Fruit fly (Drosophila melanogaster): ENCODE measurements around the gene CG33301.

The CG33301 gene

dm6 chr2L:10004574-10004973 lies 44.8 kb upstream of the CG33301 start:
- TF ChIP-seq dsf (GFP tag; optimal IDR thresholded peaks at IDR 0.05; ENCODE audit: borderline replicate concordance) (no peak), Hr83 (GFP tag; optimal IDR thresholded peaks at IDR 0.05; ENCODE audit: poor library complexity, severe bottlenecking) (no peak), rgr (GFP tag; optimal IDR thresholded peaks at IDR 0.05) (no peak), Vsx2 (GFP tag; optimal IDR thresholded peaks at IDR 0.05; ENCODE audit: partially characterized antibody) (no peak), CrebA (GFP tag; optimal IDR thresholded peaks at IDR 0.05; ENCODE audit: borderline replicate concordance) (no peak), CG32264 (GFP tag; optimal IDR thresholded peaks at IDR 0.05) (no peak), h (GFP tag; optimal IDR thresholded peaks at IDR 0.05) (no peak), Jra (GFP tag; optimal IDR thresholded peaks at IDR 0.05) (no peak), jim (GFP tag; optimal IDR thresholded peaks at IDR 0.05) (no peak), OdsH (GFP tag; optimal IDR thresholded peaks at IDR 0.05) (no peak), ey (GFP tag; optimal IDR thresholded peaks at IDR 0.05) (no peak), Dif (GFP tag; optimal IDR thresholded peaks at IDR 0.05; ENCODE audit: partially characterized antibody) (no peak), CG9705 (GFP tag; optimal IDR thresholded peaks at IDR 0.05) (no peak), psq (GFP tag; optimal IDR thresholded peaks at IDR 0.05) (no peak), Hnf4 (GFP tag; optimal IDR thresholded peaks at IDR 0.05) (no peak), woc (GFP tag; optimal IDR thresholded peaks at IDR 0.05) (no peak), N (GFP tag; optimal IDR thresholded peaks at IDR 0.05) (no peak)

dm6 chr2L:10009293-10009695 lies 40.1 kb upstream of the CG33301 start, which contains the start of gene Trp1:
Gene Trp1 (plus strand): TSS chr2L:10009381.
- TF ChIP-seq Dif (GFP tag; optimal IDR thresholded peaks at IDR 0.05; ENCODE audit: partially characterized antibody) (no peak), OdsH (GFP tag; optimal IDR thresholded peaks at IDR 0.05) (no peak), CG9705 (GFP tag; optimal IDR thresholded peaks at IDR 0.05) (no peak), h (GFP tag; optimal IDR thresholded peaks at IDR 0.05) (no peak), Hr83 (GFP tag; optimal IDR thresholded peaks at IDR 0.05; ENCODE audit: poor library complexity, severe bottlenecking) (peak; percentile 37), psq (GFP tag; optimal IDR thresholded peaks at IDR 0.05) (no peak), usp (GFP tag; optimal IDR thresholded peaks at IDR 0.05) (no peak), sv (GFP tag; optimal IDR thresholded peaks at IDR 0.05) (no peak), fru (GFP tag; optimal IDR thresholded peaks at IDR 0.05) (no peak), brk (GFP tag; optimal IDR thresholded peaks at IDR 0.05) (peak; percentile 18), ey (GFP tag; optimal IDR thresholded peaks at IDR 0.05) (no peak), Mio (GFP tag; optimal IDR thresholded peaks at IDR 0.05) (no peak), Sp1 (GFP tag; optimal IDR thresholded peaks at IDR 0.05) (no peak), br (GFP tag; optimal IDR thresholded peaks at IDR 0.05) (no peak), CG32264 (GFP tag; optimal IDR thresholded peaks at IDR 0.05) (no peak), Jra (GFP tag; optimal IDR thresholded peaks at IDR 0.05) (no peak), lola (GFP tag; optimal IDR thresholded peaks at IDR 0.05) (no peak), pan (optimal IDR thresholded peaks at IDR 0.05) (no peak), N (GFP tag; optimal IDR thresholded peaks at IDR 0.05) (no peak), Dfd (GFP tag; optimal IDR thresholded peaks at IDR 0.05) (no peak), dsf (GFP tag; optimal IDR thresholded peaks at IDR 0.05; ENCODE audit: borderline replicate concordance) (no peak), foxo (GFP tag; optimal IDR thresholded peaks at IDR 0.05) (no peak), CrebA (GFP tag; optimal IDR thresholded peaks at IDR 0.05; ENCODE audit: borderline replicate concordance) (no peak), Hnf4 (GFP tag; optimal IDR thresholded peaks at IDR 0.05) (peak; percentile 23), jim (GFP tag; optimal IDR thresholded peaks at IDR 0.05) (no peak), Hr78 (GFP tag; optimal IDR thresholded peaks at IDR 0.05) (no peak), Vsx2 (GFP tag; optimal IDR thresholded peaks at IDR 0.05; ENCODE audit: partially characterized antibody) (peak; percentile 57), Myc (optimal IDR thresholded peaks at IDR 0.05) (no peak), Rel (GFP tag; optimal IDR thresholded peaks at IDR 0.05) (no peak), Rel (tag; optimal IDR thresholded peaks at IDR 0.05) (no peak), tai (GFP tag; optimal IDR thresholded peaks at IDR 0.05) (peak; percentile 61), woc (GFP tag; optimal IDR thresholded peaks at IDR 0.05) (peak; percentile 12), sage (GFP tag; optimal IDR thresholded peaks at IDR 0.05) (no peak), dmrt93B (GFP tag; optimal IDR thresholded peaks at IDR 0.05) (no peak), GATAd (GFP tag; optimal IDR thresholded peaks at IDR 0.05) (no peak), Abd-B (GFP tag; optimal IDR thresholded peaks at IDR 0.05) (no peak), HLH106 (tag; optimal IDR thresholded peaks at IDR 0.05) (no peak), rgr (GFP tag; optimal IDR thresholded peaks at IDR 0.05) (no peak), dl (GFP tag; optimal IDR thresholded peaks at IDR 0.05; ENCODE audit: insufficient read depth in 1 of 2, partially characterized antibody in 2 of 2) (no peak)

Measured in whole organism, wandering third instar larva.